Worm (Caenorhabditis elegans): ENCODE measurements around the gene C34E10.10.

The C34E10.10 gene

ce11 chrIII:5208992-5209391 is 18.7 kb downstream of the C34E10.10 start, which contains the start of gene syx-16:
TSS of gene syx-16 (minus strand) at chrIII:5209109.
- TF ChIP-seq nhr-237 (tag; optimal IDR thresholded peaks at IDR 0.05) (no peak), drap-1 (GFP tag; optimal IDR thresholded peaks at IDR 0.05) (no peak), flh-1 (GFP tag; optimal IDR thresholded peaks at IDR 0.05) (no peak), nhr-2 (tag; optimal IDR thresholded peaks at IDR 0.05) (no peak), elt-3 (tag; optimal IDR thresholded peaks at IDR 0.05) (no peak)

- no peak for TF ChIP-seq nhr-28 (tag; optimal IDR thresholded peaks at IDR 0.05)
- TF ChIP-seq ceh-39 (tag; optimal IDR thresholded peaks at IDR 0.05) = no peak
- no peak for TF ChIP-seq ceh-83 (GFP tag; optimal IDR thresholded peaks at IDR 0.05)
- TF ChIP-seq cnd-1 (tag; optimal IDR thresholded peaks at IDR 0.05) = no peak
- no peak for TF ChIP-seq unc-62 (GFP tag; optimal IDR thresholded peaks at IDR 0.05)
- no peak for TF ChIP-seq ceh-43 (GFP tag; optimal IDR thresholded peaks at IDR 0.05)
- no peak for TF ChIP-seq flh-1 (GFP tag; optimal IDR thresholded peaks at IDR 0.05)
- TF ChIP-seq nhr-2 (tag; optimal IDR thresholded peaks at IDR 0.05) = no peak
- no peak for TF ChIP-seq sem-2 (GFP tag; optimal IDR thresholded peaks at IDR 0.05)
- TF ChIP-seq nhr-76 (tag; optimal IDR thresholded peaks at IDR 0.05) = no peak
- no peak for TF ChIP-seq ham-2 (GFP tag; optimal IDR thresholded peaks at IDR 0.05)
- TF ChIP-seq snpc-4 (tag; optimal IDR thresholded peaks at IDR 0.05) = no peak
- no peak for TF ChIP-seq nhr-12 (tag; optimal IDR thresholded peaks at IDR 0.05)
- no peak for TF ChIP-seq sptf-1 (tag; optimal IDR thresholded peaks at IDR 0.05)
- no peak for TF ChIP-seq zip-8 (tag; optimal IDR thresholded peaks at IDR 0.05)
- TF ChIP-seq mls-2 (tag; optimal IDR thresholded peaks at IDR 0.05) = no peak
- TF ChIP-seq unc-39 (tag; optimal IDR thresholded peaks at IDR 0.05) = no peak
- no peak for TF ChIP-seq nhr-237 (tag; optimal IDR thresholded peaks at IDR 0.05)
These were observed 20.7 kb downstream of the C34E10.10 start, which contains the start of gene morc-1 for ce11 chrIII:5206861-5207414. TSS of gene morc-1 (minus strand) at chrIII:5206911.

ce11 chrIII:5203310-5203709 is 24.4 kb downstream of the C34E10.10 start:
- no peak for TF ChIP-seq pha-4 (tag; optimal IDR thresholded peaks at IDR 0.05)
- no peak for TF ChIP-seq unc-39 (tag; optimal IDR thresholded peaks at IDR 0.05)
- TF ChIP-seq blmp-1 (tag; optimal IDR thresholded peaks at IDR 0.05) = no peak
- no peak for TF ChIP-seq snpc-4 (tag; optimal IDR thresholded peaks at IDR 0.05)
- TF ChIP-seq lin-32 (GFP tag; optimal IDR thresholded peaks at IDR 0.05) = no peak
- no peak for TF ChIP-seq cnd-1 (tag; optimal IDR thresholded peaks at IDR 0.05)
- TF ChIP-seq unc-62 (GFP tag; optimal IDR thresholded peaks at IDR 0.05) = no peak
- TF ChIP-seq ztf-11 (tag; optimal IDR thresholded peaks at IDR 0.05) = no peak
- no peak for TF ChIP-seq zip-8 (tag; optimal IDR thresholded peaks at IDR 0.05)
- TF ChIP-seq lin-13 (tag; optimal IDR thresholded peaks at IDR 0.05) = no peak
- no peak for TF ChIP-seq drap-1 (GFP tag; optimal IDR thresholded peaks at IDR 0.05)
- no peak for TF ChIP-seq mab-5 (tag; optimal IDR thresholded peaks at IDR 0.05)
- no peak for TF ChIP-seq nhr-28 (tag; optimal IDR thresholded peaks at IDR 0.05)
- no peak for TF ChIP-seq sem-2 (GFP tag; optimal IDR thresholded peaks at IDR 0.05)
- no peak for TF ChIP-seq bed-3 (GFP tag; optimal IDR thresholded peaks at IDR 0.05)
- no peak for TF ChIP-seq unc-120 (tag; optimal IDR thresholded peaks at IDR 0.05; ENCODE audit: poor library complexity, severe bottlenecking)
- TF ChIP-seq nhr-237 (tag; optimal IDR thresholded peaks at IDR 0.05) = no peak

- TF ChIP-seq nhr-237 (tag; optimal IDR thresholded peaks at IDR 0.05) (peak; percentile 1), M03D4.4 (tag; optimal IDR thresholded peaks at IDR 0.05) (no peak), ceh-83 (GFP tag; optimal IDR thresholded peaks at IDR 0.05) (no peak), ham-2 (GFP tag; optimal IDR thresholded peaks at IDR 0.05) (peak; percentile 25), pha-4 (tag; optimal IDR thresholded peaks at IDR 0.05) (no peak), ceh-43 (GFP tag; optimal IDR thresholded peaks at IDR 0.05) (no peak), ces-1 (GFP tag; optimal IDR thresholded peaks at IDR 0.05) (no peak), nhr-28 (tag; optimal IDR thresholded peaks at IDR 0.05) (peak; percentile 18), unc-120 (tag; optimal IDR thresholded peaks at IDR 0.05; ENCODE audit: poor library complexity, severe bottlenecking) (peak; percentile 66), lin-13 (tag; optimal IDR thresholded peaks at IDR 0.05) (no peak)
These were observed 25.0 kb downstream of the C34E10.10 start for ce11 chrIII:5202641-5203040.

- TF ChIP-seq unc-120 (tag; optimal IDR thresholded peaks at IDR 0.05; ENCODE audit: poor library complexity, severe bottlenecking) (no peak), ham-2 (GFP tag; optimal IDR thresholded peaks at IDR 0.05) (no peak), nhr-12 (tag; optimal IDR thresholded peaks at IDR 0.05) (no peak), ceh-43 (GFP tag; optimal IDR thresholded peaks at IDR 0.05) (no peak), ceh-83 (GFP tag; optimal IDR thresholded peaks at IDR 0.05) (no peak), hlh-1 (tag; optimal IDR thresholded peaks at IDR 0.05) (no peak), nhr-2 (tag; optimal IDR thresholded peaks at IDR 0.05) (no peak), mls-2 (tag; optimal IDR thresholded peaks at IDR 0.05) (no peak), snpc-4 (tag; optimal IDR thresholded peaks at IDR 0.05) (no peak), mab-5 (tag; optimal IDR thresholded peaks at IDR 0.05) (no peak), bed-3 (GFP tag; optimal IDR thresholded peaks at IDR 0.05) (no peak), mep-1 (tag; optimal IDR thresholded peaks at IDR 0.05) (no peak), lin-13 (tag; optimal IDR thresholded peaks at IDR 0.05) (no peak), tbx-8 (GFP tag; optimal IDR thresholded peaks at IDR 0.05) (no peak), sem-2 (GFP tag; optimal IDR thresholded peaks at IDR 0.05) (no peak), lin-32 (GFP tag; optimal IDR thresholded peaks at IDR 0.05) (no peak), unc-62 (GFP tag; optimal IDR thresholded peaks at IDR 0.05) (no peak), nhr-76 (tag; optimal IDR thresholded peaks at IDR 0.05) (no peak), nhr-237 (tag; optimal IDR thresholded peaks at IDR 0.05) (no peak), sptf-1 (tag; optimal IDR thresholded peaks at IDR 0.05) (no peak)
These were observed 26.4 kb downstream of the C34E10.10 start for ce11 chrIII:5201267-5201666.

Data from whole organism, mixed stage, embryonic.